Worm (Caenorhabditis elegans): ENCODE results near the gene B0228.7.

DNA sequence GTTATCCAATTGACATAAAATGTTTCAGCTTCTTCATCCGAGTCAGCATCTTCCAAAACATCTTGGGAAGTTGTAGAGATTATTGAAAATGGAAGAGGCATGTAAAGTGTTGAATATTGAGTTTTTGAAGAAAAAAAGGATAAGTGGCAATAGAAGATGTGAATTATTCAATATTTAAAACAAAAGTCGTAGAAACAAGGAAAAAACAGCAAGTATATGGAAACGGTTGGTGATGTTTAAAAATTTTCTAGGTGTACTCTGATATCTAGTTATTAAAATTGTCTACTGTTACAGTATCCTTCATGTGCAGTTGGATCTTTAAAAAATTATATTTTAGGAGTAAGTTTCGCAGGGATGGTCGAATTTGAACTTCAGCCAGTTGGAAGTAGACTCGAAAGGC lies 13.1 kb upstream of the B0228.7 start, which contains the start of gene C06A8.8:
- TF ChIP-seq F13H6.1 (tag; optimal IDR thresholded peaks at IDR 0.05) (no peak), hlh-8 (tag; optimal IDR thresholded peaks at IDR 0.05) (no peak), ets-4 (tag; optimal IDR thresholded peaks at IDR 0.05) (no peak), C38D4.7 (GFP tag; optimal IDR thresholded peaks at IDR 0.05) (no peak), lin-11 (tag; optimal IDR thresholded peaks at IDR 0.05) (no peak), ama-1 (optimal IDR thresholded peaks at IDR 0.05) (no peak), fkh-10 (GFP tag; optimal IDR thresholded peaks at IDR 0.05) (no peak), hlh-30 (tag; optimal IDR thresholded peaks at IDR 0.05; ENCODE audit: insufficient read depth) (no peak), unc-42 (tag; optimal IDR thresholded peaks at IDR 0.05) (no peak), ceh-18 (tag; optimal IDR thresholded peaks at IDR 0.05) (no peak)

Data from whole organism, late embryonic.